Fruit fly (Drosophila melanogaster) whole organism, embryonic: ENCODE results near the gene CG13067.

Experiments
- Antp ChIP-seq: fragments of 200-800 bp; sonication (Bioruptor generic); optimal IDR thresholded peaks from 3 replicates; lab custom pipeline; 2016; ENCODE audit warnings: missing biosample characterization, missing genetic modification characterization
- B-H1 ChIP-seq: fragments of 200-800 bp; sonication (Bioruptor generic); IDR thresholded peaks from 3 replicates; pipeline ENCODE4 v1.3.6; 2022; ENCODE audit warnings: missing biosample characterization, missing genetic modification characterization
- CG10431 ChIP-seq: fragments of 200-800 bp; sonication (Bioruptor generic); optimal IDR thresholded peaks from 3 replicates; lab custom pipeline; 2018; ENCODE audit warnings: missing biosample characterization, mild to moderate bottlenecking, missing genetic modification characterization
- CG11695 ChIP-seq: fragments of 200-800 bp; sonication (Bioruptor generic); IDR thresholded peaks from 3 replicates; pipeline ENCODE4 v1.3.6; 2022; ENCODE audit warnings: missing biosample characterization, missing genetic modification characterization
- CG11723 ChIP-seq: fragments of 200-800 bp; sonication (Bioruptor generic); optimal IDR thresholded peaks from 2 replicates; lab custom pipeline; 2017; ENCODE audit warnings: missing biosample characterization, mild to moderate bottlenecking, missing genetic modification characterization
- CG12236 ChIP-seq: fragments of 200-800 bp; sonication (Bioruptor generic); optimal IDR thresholded peaks from 2 replicates; lab custom pipeline; 2016; ENCODE audit warnings: missing biosample characterization, missing genetic modification characterization
- CG15073 ChIP-seq: fragments of 200-800 bp; sonication (Bioruptor generic); optimal IDR thresholded peaks from 2 replicates; lab custom pipeline; 2016; ENCODE audit warnings: missing biosample characterization, missing genetic modification characterization
- CG15479 ChIP-seq: fragments of 200-800 bp; sonication (Bioruptor generic); optimal IDR thresholded peaks from 3 replicates; lab custom pipeline; 2019; ENCODE audit warnings: missing biosample characterization, mild to moderate bottlenecking, missing genetic modification characterization, moderate library complexity
- CG15514 ChIP-seq: fragments of 200-800 bp; sonication (Bioruptor generic); optimal IDR thresholded peaks from 3 replicates; lab custom pipeline; 2017; ENCODE audit warnings: missing biosample characterization, missing genetic modification characterization, mild to moderate bottlenecking, moderate library complexity, missing genetic modification reagents
- CG1602 ChIP-seq: fragments of 200-800 bp; sonication (Bioruptor generic); optimal IDR thresholded peaks from 3 replicates; lab custom pipeline; 2016; ENCODE audit warnings: missing biosample characterization, missing genetic modification characterization
- CG16779 ChIP-seq: fragments of 200-800 bp; sonication (Bioruptor generic); IDR thresholded peaks from 2 replicates; pipeline ENCODE4 v1.3.6; 2022; ENCODE audit warnings: missing biosample characterization, missing genetic modification characterization
- CG16863 ChIP-seq: fragments of 200-800 bp; sonication (Bioruptor generic); optimal IDR thresholded peaks from 3 replicates; lab custom pipeline; 2016; ENCODE audit warnings: missing biosample characterization, missing genetic modification characterization
- CG2202 ChIP-seq: fragments of 200-800 bp; sonication (Bioruptor generic); optimal IDR thresholded peaks from 2 replicates; lab custom pipeline; 2018; ENCODE audit warnings: missing biosample characterization, mild to moderate bottlenecking, missing genetic modification characterization
- CG31441 ChIP-seq: fragments of 200-800 bp; sonication (Bioruptor generic); IDR thresholded peaks from 2 replicates; pipeline ENCODE4 v1.3.6; 2022; ENCODE audit warnings: missing biosample characterization, missing genetic modification characterization
- CG3163 ChIP-seq: fragments of 200-800 bp; sonication (Bioruptor generic); optimal IDR thresholded peaks from 3 replicates; lab custom pipeline; 2016; ENCODE audit warnings: missing biosample characterization, missing genetic modification characterization
- CG32772 ChIP-seq: fragments of 200-800 bp; sonication (Bioruptor generic); IDR thresholded peaks from 2 replicates; pipeline ENCODE4 v1.3.6; 2022; ENCODE audit warnings: missing biosample characterization, missing genetic modification characterization
- CG4820 ChIP-seq: fragments of 200-800 bp; sonication (Bioruptor generic); optimal IDR thresholded peaks from 3 replicates; lab custom pipeline; 2016; ENCODE audit warnings: missing biosample characterization, missing genetic modification characterization
- CG5245 ChIP-seq: fragments of 200-800 bp; sonication (Bioruptor generic); optimal IDR thresholded peaks from 3 replicates; lab custom pipeline; 2016; ENCODE audit warnings: missing biosample characterization, missing genetic modification characterization
- CG7839 ChIP-seq: fragments of 200-800 bp; sonication (Bioruptor generic); optimal IDR thresholded peaks from 3 replicates; lab custom pipeline; 2018; ENCODE audit warnings: missing biosample characterization, mild to moderate bottlenecking, missing genetic modification characterization, moderate library complexity
- CG8765 ChIP-seq: fragments of 200-800 bp; sonication (Bioruptor generic); IDR thresholded peaks from 2 replicates; pipeline ENCODE4 v1.3.6; 2022; ENCODE audit warnings: missing biosample characterization, missing genetic modification characterization
- CG9437 ChIP-seq: fragments of 200-800 bp; sonication (Bioruptor generic); optimal IDR thresholded peaks from 2 replicates; lab custom pipeline; 2018; ENCODE audit warnings: missing biosample characterization, mild to moderate bottlenecking, missing genetic modification characterization
- CG9797 ChIP-seq: fragments of 200-800 bp; sonication (Bioruptor generic); optimal IDR thresholded peaks from 3 replicates; lab custom pipeline; 2018; ENCODE audit warnings: missing biosample characterization, mild to moderate bottlenecking, missing genetic modification characterization
- Dref ChIP-seq: fragments of 200-800 bp; sonication (Bioruptor generic); IDR thresholded peaks from 2 replicates; pipeline ENCODE4 v1.3.6; 2022; ENCODE audit warnings: missing biosample characterization, missing genetic modification characterization
- E2f1 ChIP-seq: fragments of 200-800 bp; sonication (Bioruptor generic); IDR thresholded peaks from 2 replicates; pipeline ENCODE4 v1.3.6; 2022; ENCODE audit warnings: missing biosample characterization, missing genetic modification characterization
- E2f2 ChIP-seq: fragments of 200-800 bp; sonication (Bioruptor generic); IDR thresholded peaks from 2 replicates; pipeline ENCODE4 v1.3.6; 2022; ENCODE audit warnings: missing biosample characterization, missing genetic modification characterization
- HLH3B ChIP-seq: fragments of 200-800 bp; sonication (Bioruptor generic); IDR thresholded peaks from 2 replicates; pipeline ENCODE4 v1.3.6; 2022; ENCODE audit warnings: missing biosample characterization, missing genetic modification characterization
- HLH4C ChIP-seq: fragments of 200-800 bp; sonication (Bioruptor generic); IDR thresholded peaks from 3 replicates; pipeline ENCODE4 v1.3.6; 2022; ENCODE audit warnings: missing biosample characterization, missing genetic modification characterization; ENCODE audit not compliant: partially characterized antibody
- Hr39 ChIP-seq: fragments of >200 bp; optimal IDR thresholded peaks from 2 replicates; lab custom pipeline; 2017
- Lpt ChIP-seq: fragments of >200 bp; optimal IDR thresholded peaks from 2 replicates; lab custom pipeline; 2018; ENCODE audit warnings: missing biosample characterization, missing genetic modification characterization
- Max ChIP-seq: fragments of 200-800 bp; sonication (Bioruptor generic); optimal IDR thresholded peaks from 2 replicates; lab custom pipeline; 2016; ENCODE audit warnings: missing biosample characterization, mild to moderate bottlenecking, missing genetic modification characterization
- NfI ChIP-seq: fragments of 200-800 bp; sonication (Bioruptor generic); optimal IDR thresholded peaks from 3 replicates; lab custom pipeline; 2018; ENCODE audit warnings: missing biosample characterization, mild to moderate bottlenecking, missing genetic modification characterization, moderate library complexity
- Ptx1 ChIP-seq: fragments of 200-800 bp; sonication (Bioruptor generic); IDR thresholded peaks from 2 replicates; pipeline ENCODE4 v1.3.6; 2022; ENCODE audit warnings: missing biosample characterization, missing genetic modification characterization
- Rfx ChIP-seq: fragments of 200-800 bp; sonication (Bioruptor generic); IDR thresholded peaks from 2 replicates; pipeline ENCODE4 v1.3.6; 2022; ENCODE audit warnings: missing biosample characterization, missing genetic modification characterization
- Sin3A ChIP-seq: fragments of >200 bp; optimal IDR thresholded peaks from 2 replicates; lab custom pipeline; 2018
- TFAM ChIP-seq: fragments of 200-800 bp; sonication (Bioruptor generic); optimal IDR thresholded peaks from 2 replicates; lab custom pipeline; 2017; ENCODE audit warnings: missing biosample characterization, missing genetic modification characterization, inconsistent platforms
- bcd ChIP-seq: fragments of 200-800 bp; sonication (Bioruptor generic); optimal IDR thresholded peaks from 2 replicates; lab custom pipeline; 2017; ENCODE audit warnings: missing biosample characterization, mild to moderate bottlenecking, missing genetic modification characterization
- chif ChIP-seq, 2 experiments: fragments of 200-800 bp; sonication (Bioruptor generic); optimal IDR thresholded peaks; 3 replicates each; lab custom pipeline; 2016; ENCODE audit warnings: missing biosample characterization in 2 of 2, missing genetic modification characterization in 2 of 2
- chm ChIP-seq: fragments of 200-800 bp; sonication (Bioruptor generic); IDR thresholded peaks from 2 replicates; pipeline ENCODE4 v1.3.6; 2022; ENCODE audit warnings: missing biosample characterization, missing genetic modification characterization
- chn ChIP-seq: fragments of 200-800 bp; sonication (Bioruptor generic); optimal IDR thresholded peaks from 2 replicates; lab custom pipeline; 2016; ENCODE audit warnings: missing biosample characterization, missing genetic modification characterization
- fu2 ChIP-seq: fragments of 200-800 bp; sonication (Bioruptor generic); optimal IDR thresholded peaks from 2 replicates; lab custom pipeline; 2016; ENCODE audit warnings: missing biosample characterization, missing genetic modification characterization
- hb ChIP-seq: fragments of 200-800 bp; sonication (Bioruptor generic); IDR thresholded peaks from 3 replicates; pipeline ENCODE4 v1.3.6; 2022; ENCODE audit warnings: missing biosample characterization, missing genetic modification characterization; ENCODE audit not compliant: partially characterized antibody
- kah ChIP-seq: fragments of 200-800 bp; sonication (Bioruptor generic); optimal IDR thresholded peaks from 2 replicates; lab custom pipeline; 2018; ENCODE audit warnings: missing biosample characterization, mild to moderate bottlenecking, missing genetic modification characterization
- lbe ChIP-seq: fragments of 200-800 bp; sonication (Bioruptor generic); optimal IDR thresholded peaks from 2 replicates; lab custom pipeline; 2016; ENCODE audit warnings: missing biosample characterization, mild to moderate bottlenecking, missing genetic modification characterization
- lmd ChIP-seq: fragments of 200-800 bp; sonication (Bioruptor generic); IDR thresholded peaks from 2 replicates; pipeline ENCODE4 v1.3.6; 2022; ENCODE audit warnings: missing biosample characterization, missing genetic modification characterization
- mirr ChIP-seq: fragments of 200-800 bp; sonication (Bioruptor generic); optimal IDR thresholded peaks from 3 replicates; lab custom pipeline; 2018; ENCODE audit warnings: missing biosample characterization, mild to moderate bottlenecking, missing genetic modification characterization
- mld ChIP-seq: fragments of 200-800 bp; sonication (Bioruptor generic); IDR thresholded peaks from 3 replicates; pipeline ENCODE4 v1.3.6; 2022; ENCODE audit warnings: missing biosample characterization, missing genetic modification characterization; ENCODE audit not compliant: partially characterized antibody
- nerfin-1 ChIP-seq: fragments of 200-800 bp; sonication (Bioruptor generic); optimal IDR thresholded peaks from 3 replicates; lab custom pipeline; 2019; ENCODE audit warnings: missing biosample characterization, mild to moderate bottlenecking, missing genetic modification characterization, moderate library complexity
- onecut ChIP-seq: fragments of 200-800 bp; sonication (Bioruptor generic); IDR thresholded peaks from 2 replicates; pipeline ENCODE4 v1.3.6; 2022; ENCODE audit warnings: missing biosample characterization, missing genetic modification characterization
- pho ChIP-seq: fragments of 200-800 bp; sonication (Bioruptor generic); optimal IDR thresholded peaks from 2 replicates; lab custom pipeline; 2016; ENCODE audit warnings: missing biosample characterization, missing genetic modification characterization
- prd ChIP-seq, 3 experiments: fragments of >200 bp in 2 of 3; fragments of 200-800 bp in 1 of 3; sonication (Bioruptor generic) in 1 of 3; optimal IDR thresholded peaks in 2 of 3; IDR thresholded peaks in 1 of 3; 2 replicates in 2 of 3; 3 replicates in 1 of 3; pipeline versions ENCODE4 v1.3.6 to Lab custom; 2017 to 2022; ENCODE audit warnings: missing biosample characterization in 1 of 3, missing genetic modification characterization in 1 of 3
- sug ChIP-seq: fragments of 200-800 bp; optimal IDR thresholded peaks from 2 replicates; lab custom pipeline; 2019; ENCODE audit warnings: missing biosample characterization, mild to moderate bottlenecking, missing genetic modification characterization, moderate library complexity
- twi ChIP-seq: fragments of 200-800 bp; optimal IDR thresholded peaks from 2 replicates; lab custom pipeline; 2019; ENCODE audit warnings: missing biosample characterization, mild to moderate bottlenecking, missing genetic modification characterization, moderate library complexity

The CG13067 gene

DNA sequence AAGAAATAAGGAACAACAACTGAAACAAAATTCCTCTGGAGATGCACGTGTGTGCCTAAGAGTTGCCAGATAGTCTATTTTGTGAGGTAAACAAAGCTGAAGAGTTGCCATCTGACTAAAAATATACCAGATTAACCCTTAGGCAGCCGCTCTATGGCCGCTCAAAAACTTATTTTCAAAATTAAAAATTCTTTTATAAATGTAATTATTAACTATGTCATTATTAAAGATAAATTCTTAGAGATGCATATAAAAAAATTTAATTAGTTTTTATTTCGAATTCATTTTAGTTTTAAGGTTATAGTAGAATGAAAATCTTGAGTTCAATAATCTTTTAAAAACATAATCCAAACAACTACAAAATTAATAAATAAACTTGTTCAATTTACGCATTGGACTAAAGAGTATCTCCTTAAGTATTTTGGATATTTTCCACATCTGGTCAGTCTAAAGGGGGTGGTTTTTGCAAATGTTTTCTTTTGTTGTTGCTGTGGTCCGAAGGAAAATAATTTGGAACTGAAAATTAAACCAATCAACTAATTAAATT lies 42.4 kb upstream of the CG13067 start, which contains the start of gene Tmx3 (continued):
- TF ChIP-seq prd (optimal IDR thresholded peaks at IDR 0.05; lab: Kevin White, UChicago) (no peak), prd (GFP tag; IDR thresholded peaks at IDR 0.05; lab: Robert Waterston, UW) (peak; percentile 96), Max (GFP tag; lab: Kevin White, UChicago) (peak; percentile 91), Hr39 (lab: Kevin White, UChicago) (no peak), CG4820 (peak; percentile 87), pho (GFP tag; lab: Kevin White, UChicago) (peak; percentile 71), CG3163 (GFP tag; lab: Kevin White, UChicago) (peak; percentile 19), fu2 (GFP tag; lab: Kevin White, UChicago) (peak; percentile 44), CG31441 (GFP tag; lab: Robert Waterston, UW) (peak; percentile 93), HLH4C (GFP tag; lab: Robert Waterston, UW) (no peak), kah (GFP tag; lab: Kevin White, UChicago) (peak; percentile 66), CG11695 (GFP tag; lab: Robert Waterston, UW) (peak; percentile 88), CG16863 (GFP tag; lab: Kevin White, UChicago) (peak; percentile 24), hb (no peak), B-H1 (GFP tag; lab: Robert Waterston, UW) (peak; percentile 89), Antp (GFP tag; lab: Kevin White, UChicago) (peak; percentile 65), chm (no peak), Rfx (GFP tag; lab: Robert Waterston, UW) (peak; percentile 95), CG5245 (GFP tag; lab: Kevin White, UChicago) (peak; percentile 57), CG16779 (GFP tag; lab: Robert Waterston, UW) (peak; percentile 80), Ptx1 (GFP tag; lab: Robert Waterston, UW) (peak; percentile 95), onecut (peak; percentile 67), Lpt (GFP tag; lab: Kevin White, UChicago) (no peak), NfI (GFP tag; lab: Kevin White, UChicago) (peak; percentile 86), CG11723 (GFP tag; lab: Kevin White, UChicago) (no peak), CG15479 (GFP tag; lab: Kevin White, UChicago) (no peak), twi (no peak), CG32772 (GFP tag; lab: Robert Waterston, UW) (peak; percentile 95), lbe (GFP tag; lab: Kevin White, UChicago) (peak; percentile 64), CG9797 (GFP tag; lab: Kevin White, UChicago) (peak; percentile 38), E2f1 (peak; percentile 92), CG15514 (GFP tag; lab: Kevin White, UChicago) (peak; percentile 69), mirr (GFP tag; lab: Kevin White, UChicago) (no peak), chif (GFP tag; optimal IDR thresholded peaks at IDR 0.05; lab: Kevin White, UChicago) (peak; percentile 42 to 45), mld (GFP tag; lab: Robert Waterston, UW) (no peak), bcd (GFP tag; lab: Kevin White, UChicago) (peak; percentile 86), CG7839 (peak; percentile 92), CG1602 (GFP tag; lab: Kevin White, UChicago) (peak; percentile 90), chn (peak; percentile 59), CG12236 (no peak), CG15073 (GFP tag; lab: Kevin White, UChicago) (peak; percentile 42), Sin3A (lab: Kevin White, UChicago) (no peak), nerfin-1 (tag; lab: Kevin White, UChicago) (peak; percentile 95), Dref (GFP tag; lab: Robert Waterston, UW) (no peak), HLH3B (GFP tag; lab: Robert Waterston, UW) (peak; percentile 92), TFAM (GFP tag; lab: Kevin White, UChicago) (no peak), CG2202 (tag; lab: Kevin White, UChicago) (peak; percentile 61), E2f2 (GFP tag; lab: Robert Waterston, UW) (peak; percentile 73), CG10431 (GFP tag; lab: Kevin White, UChicago) (peak; percentile 59), lmd (GFP tag; lab: Robert Waterston, UW) (peak; percentile 93), sug (tag; lab: Kevin White, UChicago) (peak; percentile 31), CG8765 (GFP tag; lab: Robert Waterston, UW) (peak; percentile 77), CG9437 (GFP tag; lab: Kevin White, UChicago) (peak; percentile 74)
